Fruit fly (Drosophila melanogaster) whole organism, embryonic: ENCODE results near the gene CG33093.
A peak's percentile ranks its signal among the peaks of the same experiment; 100 is the strongest.

Source experiments
- Atf-2 ChIP-seq: fragments of 200-800 bp; sonication (Bioruptor generic); optimal IDR thresholded peaks from 2 replicates; lab custom pipeline; 2016; ENCODE audit warnings: missing biosample characterization, missing genetic modification characterization
- CG10147 ChIP-seq: fragments of 200-800 bp; sonication (Bioruptor generic); optimal IDR thresholded peaks from 2 replicates; lab custom pipeline; 2019; ENCODE audit warnings: missing biosample characterization, mild to moderate bottlenecking, missing genetic modification characterization, moderate library complexity
- CG10274 ChIP-seq: fragments of 200-800 bp; sonication (Bioruptor generic); optimal IDR thresholded peaks from 3 replicates; lab custom pipeline; 2017; ENCODE audit warnings: missing biosample characterization, mild to moderate bottlenecking, missing genetic modification characterization
- CG10431 ChIP-seq: fragments of 200-800 bp; sonication (Bioruptor generic); optimal IDR thresholded peaks from 3 replicates; lab custom pipeline; 2018; ENCODE audit warnings: missing biosample characterization, mild to moderate bottlenecking, missing genetic modification characterization
- CG11398 ChIP-seq: fragments of 200-800 bp; sonication (Bioruptor generic); optimal IDR thresholded peaks from 2 replicates; lab custom pipeline; 2016; ENCODE audit warnings: missing biosample characterization, missing genetic modification characterization
- CG11456 ChIP-seq: fragments of 200-800 bp; sonication (Bioruptor generic); IDR thresholded peaks from 3 replicates; pipeline ENCODE4 v1.3.6; 2022; ENCODE audit warnings: missing biosample characterization, missing genetic modification characterization
- CG12769 ChIP-seq: fragments of 200-800 bp; sonication (Bioruptor generic); optimal IDR thresholded peaks from 2 replicates; lab custom pipeline; 2019; ENCODE audit warnings: missing biosample characterization, mild to moderate bottlenecking, missing genetic modification characterization, moderate library complexity
- CG14860 ChIP-seq: fragments of 200-800 bp; sonication (Bioruptor generic); IDR thresholded peaks from 3 replicates; pipeline ENCODE4 v1.3.6; 2022; ENCODE audit warnings: missing biosample characterization, missing genetic modification characterization; ENCODE audit not compliant: partially characterized antibody
- CG15073 ChIP-seq: fragments of 200-800 bp; sonication (Bioruptor generic); optimal IDR thresholded peaks from 2 replicates; lab custom pipeline; 2016; ENCODE audit warnings: missing biosample characterization, missing genetic modification characterization
- CG1529 ChIP-seq: fragments of 200-800 bp; sonication (Bioruptor generic); optimal IDR thresholded peaks from 3 replicates; lab custom pipeline; 2018; ENCODE audit warnings: missing biosample characterization, missing genetic modification characterization
- CG15696 ChIP-seq: fragments of 200-800 bp; sonication (Bioruptor generic); optimal IDR thresholded peaks from 2 replicates; lab custom pipeline; 2019; ENCODE audit warnings: missing biosample characterization, mild to moderate bottlenecking, missing genetic modification characterization, moderate library complexity
- CG17328 ChIP-seq: fragments of 200-800 bp; sonication (Bioruptor generic); IDR thresholded peaks from 2 replicates; pipeline ENCODE4 v1.3.6; 2022; ENCODE audit warnings: missing biosample characterization, missing genetic modification characterization
- CG17568 ChIP-seq: fragments of 200-800 bp; sonication (Bioruptor generic); optimal IDR thresholded peaks from 2 replicates; lab custom pipeline; 2018; ENCODE audit warnings: missing biosample characterization, mild to moderate bottlenecking, missing genetic modification characterization, moderate library complexity
- CG18619 ChIP-seq: fragments of 200-800 bp; sonication (Bioruptor generic); optimal IDR thresholded peaks from 3 replicates; lab custom pipeline; 2017; ENCODE audit warnings: missing biosample characterization, mild to moderate bottlenecking, missing genetic modification characterization
- CG2889 ChIP-seq: fragments of 200-800 bp; sonication (Bioruptor generic); IDR thresholded peaks from 3 replicates; pipeline ENCODE4 v1.3.6; 2022; ENCODE audit warnings: missing biosample characterization, missing genetic modification characterization
- CG32772 ChIP-seq: fragments of 200-800 bp; sonication (Bioruptor generic); IDR thresholded peaks from 2 replicates; pipeline ENCODE4 v1.3.6; 2022; ENCODE audit warnings: missing biosample characterization, missing genetic modification characterization
- CG3407 ChIP-seq: fragments of 200-800 bp; sonication (Bioruptor generic); optimal IDR thresholded peaks from 2 replicates; lab custom pipeline; 2018; ENCODE audit warnings: missing biosample characterization, mild to moderate bottlenecking, missing genetic modification characterization
- CG4360 ChIP-seq: fragments of 200-800 bp; sonication (Bioruptor generic); IDR thresholded peaks from 2 replicates; pipeline ENCODE4 v1.3.6; 2022; ENCODE audit warnings: missing biosample characterization, missing genetic modification characterization
- CG6854 ChIP-seq: fragments of 200-800 bp; sonication (Bioruptor generic); optimal IDR thresholded peaks from 3 replicates; lab custom pipeline; 2017; ENCODE audit warnings: missing biosample characterization, mild to moderate bottlenecking, missing genetic modification characterization
- CG7987 ChIP-seq: fragments of 200-800 bp; sonication (Bioruptor generic); optimal IDR thresholded peaks from 2 replicates; lab custom pipeline; 2018; ENCODE audit warnings: missing biosample characterization, mild to moderate bottlenecking, missing genetic modification characterization, moderate library complexity
- CG8281 ChIP-seq: fragments of 200-800 bp; sonication (Bioruptor generic); optimal IDR thresholded peaks from 2 replicates; lab custom pipeline; 2018; ENCODE audit warnings: missing biosample characterization, mild to moderate bottlenecking, missing genetic modification characterization, moderate library complexity
- CG9797 ChIP-seq: fragments of 200-800 bp; sonication (Bioruptor generic); optimal IDR thresholded peaks from 3 replicates; lab custom pipeline; 2018; ENCODE audit warnings: missing biosample characterization, mild to moderate bottlenecking, missing genetic modification characterization
- CG9876 ChIP-seq: fragments of 200-800 bp; sonication (Bioruptor generic); optimal IDR thresholded peaks from 2 replicates; lab custom pipeline; 2016; ENCODE audit warnings: missing biosample characterization, missing genetic modification characterization
- Doc2 ChIP-seq: fragments of 200-800 bp; sonication (Bioruptor generic); IDR thresholded peaks from 2 replicates; pipeline ENCODE4 v1.3.6; 2022; ENCODE audit warnings: missing biosample characterization, missing genetic modification characterization
- Fer1 ChIP-seq: fragments of 200-800 bp; sonication (Bioruptor generic); optimal IDR thresholded peaks from 2 replicates; lab custom pipeline; 2017; ENCODE audit warnings: missing biosample characterization, mild to moderate bottlenecking, missing genetic modification characterization
- Gsc ChIP-seq: fragments of 200-800 bp; sonication (Bioruptor generic); IDR thresholded peaks from 2 replicates; pipeline ENCODE4 v1.3.6; 2022; ENCODE audit warnings: missing biosample characterization, missing genetic modification characterization
- Hr51 ChIP-seq, 2 experiments: fragments of 200-800 bp; sonication (Bioruptor generic); optimal IDR thresholded peaks; 2 replicates in 1 of 2; 3 replicates in 1 of 2; lab custom pipeline; 2016 to 2018; ENCODE audit warnings: missing biosample characterization in 2 of 2, missing genetic modification characterization in 2 of 2, mild to moderate bottlenecking in 1 of 2, moderate library complexity in 1 of 2
- Max ChIP-seq: fragments of 200-800 bp; sonication (Bioruptor generic); optimal IDR thresholded peaks from 2 replicates; lab custom pipeline; 2016; ENCODE audit warnings: missing biosample characterization, mild to moderate bottlenecking, missing genetic modification characterization
- NC2β ChIP-seq: fragments of 200-800 bp; sonication (Bioruptor generic); optimal IDR thresholded peaks from 2 replicates; lab custom pipeline; 2016; ENCODE audit warnings: missing biosample characterization, missing genetic modification characterization
- NK7.1 ChIP-seq: fragments of 200-800 bp; sonication (Bioruptor generic); optimal IDR thresholded peaks from 3 replicates; lab custom pipeline; 2016; ENCODE audit warnings: missing biosample characterization, missing genetic modification characterization
- Pdp1 ChIP-seq, 2 experiments: fragments of 200-800 bp; sonication (Bioruptor generic); optimal IDR thresholded peaks; 3 replicates each; lab custom pipeline; 2016; ENCODE audit warnings: missing biosample characterization in 2 of 2, missing genetic modification characterization in 2 of 2, mild to moderate bottlenecking in 1 of 2, moderate library complexity in 1 of 2
- Rx ChIP-seq: fragments of 200-800 bp; sonication (Bioruptor generic); IDR thresholded peaks from 2 replicates; pipeline ENCODE4 v1.3.6; 2022; ENCODE audit warnings: missing biosample characterization, missing genetic modification characterization
- TFAM ChIP-seq: fragments of 200-800 bp; sonication (Bioruptor generic); optimal IDR thresholded peaks from 2 replicates; lab custom pipeline; 2017; ENCODE audit warnings: missing biosample characterization, missing genetic modification characterization, inconsistent platforms
- ap ChIP-seq: fragments of 200-800 bp; sonication (Bioruptor generic); IDR thresholded peaks from 2 replicates; pipeline ENCODE4 v1.3.6; 2022; ENCODE audit warnings: missing biosample characterization, missing genetic modification characterization
- ase ChIP-seq: fragments of 200-800 bp; sonication (Bioruptor generic); IDR thresholded peaks from 3 replicates; pipeline ENCODE4 v1.3.6; 2022; ENCODE audit warnings: missing biosample characterization, missing genetic modification characterization
- az2 ChIP-seq: fragments of 200-800 bp; sonication (Bioruptor generic); optimal IDR thresholded peaks from 3 replicates; lab custom pipeline; 2016; ENCODE audit warnings: missing biosample characterization, missing genetic modification characterization
- bab2 ChIP-seq: fragments of 200-800 bp; sonication (Bioruptor generic); optimal IDR thresholded peaks from 2 replicates; lab custom pipeline; 2016; ENCODE audit warnings: missing biosample characterization, missing genetic modification characterization
- cato ChIP-seq: fragments of 200-800 bp; sonication (Bioruptor generic); optimal IDR thresholded peaks from 2 replicates; lab custom pipeline; 2016; ENCODE audit warnings: missing biosample characterization, missing genetic modification characterization, borderline replicate concordance
- crp ChIP-seq, 2 experiments: fragments of 200-800 bp; sonication (Bioruptor generic); optimal IDR thresholded peaks; 2 replicates in 1 of 2; 3 replicates in 1 of 2; lab custom pipeline; 2017; ENCODE audit warnings: missing biosample characterization in 2 of 2, missing genetic modification characterization in 2 of 2, mild to moderate bottlenecking in 1 of 2, moderate library complexity in 1 of 2
- da ChIP-seq: fragments of 200-800 bp; sonication (Bioruptor generic); optimal IDR thresholded peaks from 2 replicates; lab custom pipeline; 2016; ENCODE audit warnings: missing biosample characterization, missing genetic modification characterization
- dan ChIP-seq: fragments of 200-800 bp; sonication (Bioruptor generic); IDR thresholded peaks from 2 replicates; pipeline ENCODE4 v1.3.6; 2022; ENCODE audit warnings: missing biosample characterization, missing genetic modification characterization
- dmrt11E ChIP-seq: fragments of 200-800 bp; sonication (Bioruptor generic); optimal IDR thresholded peaks from 3 replicates; lab custom pipeline; 2018; ENCODE audit warnings: missing biosample characterization, mild to moderate bottlenecking, missing genetic modification characterization, moderate library complexity
- fru ChIP-seq: fragments of >200 bp; optimal IDR thresholded peaks from 2 replicates; lab custom pipeline; 2017
- insv ChIP-seq, 2 experiments: fragments of 200-800 bp; sonication (Bioruptor generic); optimal IDR thresholded peaks; 3 replicates each; lab custom pipeline; 2016 to 2018; ENCODE audit warnings: missing biosample characterization in 2 of 2, missing genetic modification characterization in 2 of 2
- org-1 ChIP-seq: fragments of 200-800 bp; sonication (Bioruptor generic); optimal IDR thresholded peaks from 2 replicates; lab custom pipeline; 2017; ENCODE audit warnings: missing biosample characterization, missing genetic modification characterization
- pum ChIP-seq: fragments of 200-800 bp; sonication (Bioruptor generic); optimal IDR thresholded peaks from 2 replicates; lab custom pipeline; 2016; ENCODE audit warnings: missing biosample characterization, missing genetic modification characterization
- run ChIP-seq: fragments of 200-800 bp; sonication (Bioruptor generic); optimal IDR thresholded peaks from 3 replicates; lab custom pipeline; 2018; ENCODE audit warnings: missing biosample characterization, mild to moderate bottlenecking, missing genetic modification characterization
- scrt ChIP-seq: fragments of 200-800 bp; sonication (Bioruptor generic); optimal IDR thresholded peaks from 2 replicates; lab custom pipeline; 2018; ENCODE audit warnings: missing biosample characterization, mild to moderate bottlenecking, missing genetic modification characterization, moderate library complexity
- sim ChIP-seq: fragments of 200-800 bp; sonication (Bioruptor generic); IDR thresholded peaks from 2 replicates; pipeline ENCODE4 v1.3.6; 2022; ENCODE audit warnings: missing biosample characterization, missing genetic modification characterization
- slou ChIP-seq: fragments of 200-800 bp; sonication (Bioruptor generic); optimal IDR thresholded peaks from 3 replicates; lab custom pipeline; 2016; ENCODE audit warnings: missing biosample characterization, missing genetic modification characterization
- tin ChIP-seq: fragments of 200-800 bp; sonication (Bioruptor generic); optimal IDR thresholded peaks from 3 replicates; lab custom pipeline; 2016; ENCODE audit warnings: missing biosample characterization, missing genetic modification characterization
- vvl ChIP-seq: fragments of 200-800 bp; sonication (Bioruptor generic); IDR thresholded peaks from 2 replicates; pipeline ENCODE4 v1.3.6; 2022; ENCODE audit warnings: missing biosample characterization, missing genetic modification characterization

The CG33093 gene

DNA sequence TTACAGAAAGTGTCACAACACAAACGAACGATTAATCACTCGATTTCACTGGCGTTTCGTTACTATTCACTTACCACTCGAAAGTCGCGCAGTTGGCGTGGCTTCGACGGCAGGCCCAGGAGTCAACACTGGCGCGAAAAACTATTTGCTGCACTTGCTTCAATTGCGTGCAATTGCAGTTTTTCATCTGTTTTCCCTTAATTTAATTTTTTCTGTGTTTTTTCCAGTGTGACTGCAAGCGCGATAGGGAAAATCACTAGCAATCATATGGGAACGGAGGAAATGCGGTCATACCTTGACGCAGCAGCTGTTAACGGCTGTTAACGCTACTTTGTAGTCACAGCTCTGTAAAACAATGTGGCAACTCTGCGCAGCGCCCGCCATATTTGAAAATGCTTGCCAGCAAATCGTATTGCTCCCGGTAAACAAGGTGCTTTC is 15.9 kb upstream of the CG33093 start, which contains the start of gene AdipoR (continued):
- TF ChIP-seq Atf-2 (GFP tag; lab: Kevin White, UChicago) = no peak
- TF ChIP-seq CG17328 = no peak
- no peak for TF ChIP-seq da
- TF ChIP-seq CG32772 (GFP tag; lab: Robert Waterston, UW) = no peak
- TF ChIP-seq Pdp1 (GFP tag; optimal IDR thresholded peaks at IDR 0.05; lab: Kevin White, UChicago) = peak in 1 of 2 experiments; percentile 5
- peak; percentile 39 for TF ChIP-seq CG10147
- no peak for TF ChIP-seq CG2889 (GFP tag; lab: Robert Waterston, UW)
- TF ChIP-seq CG9797 (GFP tag; lab: Kevin White, UChicago) = peak; percentile 97
- TF ChIP-seq ase (GFP tag; lab: Robert Waterston, UW) = no peak
- TF ChIP-seq CG6854 (GFP tag; lab: Kevin White, UChicago) = no peak
- TF ChIP-seq CG8281 = no peak
- TF ChIP-seq insv (GFP tag; optimal IDR thresholded peaks at IDR 0.05; lab: Kevin White, UChicago) = no peak
- no peak for TF ChIP-seq CG17568 (GFP tag; lab: Kevin White, UChicago)
- TF ChIP-seq CG11398 (GFP tag; lab: Kevin White, UChicago) = peak; percentile 3
- no peak for TF ChIP-seq tin (GFP tag; lab: Kevin White, UChicago)
- no peak for TF ChIP-seq NC2β (GFP tag; lab: Kevin White, UChicago)
- no peak for TF ChIP-seq cato (GFP tag; lab: Kevin White, UChicago)
- TF ChIP-seq CG9876 (GFP tag; lab: Kevin White, UChicago) = no peak
- TF ChIP-seq pum = peak; percentile 6
- TF ChIP-seq CG12769 (tag; lab: Kevin White, UChicago) = peak; percentile 55
- no peak for TF ChIP-seq sim (GFP tag; lab: Robert Waterston, UW)
- TF ChIP-seq vvl = peak; percentile 52; the same call in 1 of the 2 replicates
- TF ChIP-seq CG10274 (GFP tag; lab: Kevin White, UChicago) = no peak
- no peak for TF ChIP-seq az2 (GFP tag; lab: Kevin White, UChicago)
- TF ChIP-seq run (tag; lab: Kevin White, UChicago) = no peak
- no peak for TF ChIP-seq CG3407 (GFP tag; lab: Kevin White, UChicago)
- no peak for TF ChIP-seq fru
- peak in 1 of 2 experiments; percentile 31 for TF ChIP-seq Hr51 (GFP tag; optimal IDR thresholded peaks at IDR 0.05; lab: Kevin White, UChicago)
- no peak for TF ChIP-seq CG4360 (GFP tag; lab: Robert Waterston, UW)
- no peak for TF ChIP-seq ap (GFP tag; lab: Robert Waterston, UW)
- peak; percentile 39 for TF ChIP-seq Fer1 (GFP tag; lab: Kevin White, UChicago)
- TF ChIP-seq Rx (GFP tag; lab: Robert Waterston, UW) = no peak
- no peak for TF ChIP-seq Gsc
- TF ChIP-seq Doc2 (GFP tag; lab: Robert Waterston, UW) = no peak
- TF ChIP-seq CG11456 (GFP tag; lab: Robert Waterston, UW) = no peak
- no peak for TF ChIP-seq TFAM (GFP tag; lab: Kevin White, UChicago)
- TF ChIP-seq slou (GFP tag; lab: Kevin White, UChicago) = no peak
- TF ChIP-seq dan (GFP tag; lab: Robert Waterston, UW) = no peak
- TF ChIP-seq CG14860 (GFP tag; lab: Robert Waterston, UW) = no peak
- no peak for TF ChIP-seq CG10431
- TF ChIP-seq CG15696 (tag; lab: Kevin White, UChicago) = no peak
- TF ChIP-seq Max (GFP tag; lab: Kevin White, UChicago) = no peak
- no peak for TF ChIP-seq CG15073
- no peak for TF ChIP-seq NK7.1 (GFP tag; lab: Kevin White, UChicago)
- TF ChIP-seq crp (GFP tag; optimal IDR thresholded peaks at IDR 0.05; lab: Kevin White, UChicago) = peak; percentile 95 to 99
- TF ChIP-seq CG1529 (GFP tag; lab: Kevin White, UChicago) = no peak
- no peak for TF ChIP-seq CG18619 (GFP tag; lab: Kevin White, UChicago)
- no peak for TF ChIP-seq scrt (GFP tag; lab: Kevin White, UChicago)
- peak; percentile 16 for TF ChIP-seq bab2 (GFP tag; lab: Kevin White, UChicago)
- TF ChIP-seq dmrt11E (tag; lab: Kevin White, UChicago) = peak; percentile 8
- no peak for TF ChIP-seq org-1
- peak; percentile 7 for TF ChIP-seq CG7987
